Comparison of ENCODE assay signal across 1 fruit fly cellular context in the genomic region with DNA sequence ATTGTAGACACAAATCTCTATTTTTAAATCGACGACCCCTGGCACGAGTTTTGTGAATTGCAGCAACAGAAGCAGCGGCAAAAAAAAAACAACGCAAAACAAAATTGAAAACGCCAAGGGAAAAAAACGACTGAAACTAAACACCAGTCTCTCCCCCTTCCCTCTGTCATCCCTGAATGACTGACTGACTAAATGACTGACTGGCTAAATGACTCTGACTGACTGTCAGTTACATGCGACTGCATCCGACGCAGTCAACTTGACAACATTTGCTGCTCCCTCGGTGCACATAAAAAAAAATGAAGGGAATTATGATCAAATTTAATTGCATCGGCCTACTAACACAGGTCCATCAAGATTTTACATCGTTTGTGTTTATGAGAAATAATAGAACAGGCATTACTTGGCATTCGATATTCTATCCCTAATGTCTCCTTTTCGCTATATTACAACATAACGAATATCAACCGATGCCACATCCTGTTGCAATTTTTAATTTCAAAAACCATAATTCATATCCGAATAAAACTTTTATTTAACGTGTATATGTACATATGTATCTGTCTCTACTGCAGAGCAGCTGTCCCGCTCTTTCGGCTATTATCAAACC.
A peak's percentile ranks its signal among the peaks of the same experiment; 100 is the strongest.
TF ChIP-seq lines count a peak whose summit lies in the region.

No protein-coding gene starts in this region.

TF ChIP-seq in whole organism, embryonic, 481 proteins besides CTCF, POLR2A, EP300 and RAD21 (continued from another document and continues in another):
- no peak for TF ChIP-seq CG2129 (GFP tag; IDR thresholded peaks at IDR 0.05; lab: Robert Waterston, UW; ENCODE audit: partially characterized antibody)
- no peak for TF ChIP-seq vvl (GFP tag; IDR thresholded peaks at IDR 0.05; lab: Robert Waterston, UW)
- no peak for TF ChIP-seq ab (GFP tag; optimal IDR thresholded peaks at IDR 0.05; lab: Kevin White, UChicago)
- TF ChIP-seq tx (GFP tag; optimal IDR thresholded peaks at IDR 0.05; lab: Kevin White, UChicago), result no peak
- TF ChIP-seq CG5180 (GFP tag; optimal IDR thresholded peaks at IDR 0.05; lab: Kevin White, UChicago), result peak; percentile 57
- TF ChIP-seq Atf-2 (GFP tag; optimal IDR thresholded peaks at IDR 0.05; lab: Kevin White, UChicago), result no peak
- TF ChIP-seq Optix (GFP tag; IDR thresholded peaks at IDR 0.05; lab: Robert Waterston, UW), result no peak
- TF ChIP-seq CG9817 (tag; optimal IDR thresholded peaks at IDR 0.05; lab: Kevin White, UChicago), result no peak
- no peak for TF ChIP-seq aop (GFP tag; IDR thresholded peaks at IDR 0.05; lab: Robert Waterston, UW)
- no peak for TF ChIP-seq CG6254 (GFP tag; optimal IDR thresholded peaks at IDR 0.05; lab: Kevin White, UChicago)
- TF ChIP-seq GATAe (GFP tag; conservative IDR thresholded peaks at IDR 0.05; lab: Robert Waterston, UW), result no peak
- no peak for TF ChIP-seq Stat92E (GFP tag; optimal IDR thresholded peaks at IDR 0.05; lab: Kevin White, UChicago)
- no peak for TF ChIP-seq CG14860 (GFP tag; IDR thresholded peaks at IDR 0.05; lab: Robert Waterston, UW; ENCODE audit: partially characterized antibody)
- TF ChIP-seq CG4707 (GFP tag; optimal IDR thresholded peaks at IDR 0.05; lab: Kevin White, UChicago), result no peak
- TF ChIP-seq p53 (GFP tag; optimal IDR thresholded peaks at IDR 0.05; lab: Kevin White, UChicago), result no peak
- no peak for TF ChIP-seq Gsc (GFP tag; IDR thresholded peaks at IDR 0.05; lab: Robert Waterston, UW)
- no peak for TF ChIP-seq CG7963 (GFP tag; IDR thresholded peaks at IDR 0.05; lab: Robert Waterston, UW; ENCODE audit: partially characterized antibody)
- TF ChIP-seq CG8281 (tag; optimal IDR thresholded peaks at IDR 0.05; lab: Kevin White, UChicago), result peak; percentile 91
- peak; percentile 62 for TF ChIP-seq fd96Cb (tag; optimal IDR thresholded peaks at IDR 0.05; lab: Kevin White, UChicago)
- TF ChIP-seq pb (GFP tag; optimal IDR thresholded peaks at IDR 0.05; lab: Kevin White, UChicago), result no peak
- TF ChIP-seq bsh (GFP tag; optimal IDR thresholded peaks at IDR 0.05; lab: Kevin White, UChicago), result peak; percentile 14 to 50
- no peak for TF ChIP-seq CG11093 (GFP tag; IDR thresholded peaks at IDR 0.05; lab: Robert Waterston, UW)
- peak; percentile 4 for TF ChIP-seq lab (GFP tag; optimal IDR thresholded peaks at IDR 0.05; lab: Kevin White, UChicago)
- TF ChIP-seq CG8290 (GFP tag; optimal IDR thresholded peaks at IDR 0.05; lab: Kevin White, UChicago), result no peak
- TF ChIP-seq CG8290 (tag; optimal IDR thresholded peaks at IDR 0.05; lab: Kevin White, UChicago), result no peak
- TF ChIP-seq CG1832 (GFP tag; optimal IDR thresholded peaks at IDR 0.05; lab: Kevin White, UChicago), result no peak
- TF ChIP-seq CG18619 (GFP tag; optimal IDR thresholded peaks at IDR 0.05; lab: Kevin White, UChicago), result no peak
- no peak for TF ChIP-seq Ravus (GFP tag; IDR thresholded peaks at IDR 0.05; lab: Robert Waterston, UW)
- TF ChIP-seq CG14050 (GFP tag; IDR thresholded peaks at IDR 0.05; lab: Robert Waterston, UW), result no peak
- TF ChIP-seq Nf-YA (GFP tag; IDR thresholded peaks at IDR 0.05; lab: Robert Waterston, UW), result no peak
- TF ChIP-seq ash1 (GFP tag; optimal IDR thresholded peaks at IDR 0.05; lab: Kevin White, UChicago), result no peak
- no peak for TF ChIP-seq inv (GFP tag; IDR thresholded peaks at IDR 0.05; lab: Robert Waterston, UW; ENCODE audit: partially characterized antibody)
- no peak for TF ChIP-seq Poxn (GFP tag; IDR thresholded peaks at IDR 0.05; lab: Robert Waterston, UW)
- TF ChIP-seq slou (GFP tag; optimal IDR thresholded peaks at IDR 0.05; lab: Kevin White, UChicago), result no peak
- no peak for TF ChIP-seq grn (GFP tag; optimal IDR thresholded peaks at IDR 0.05; lab: Kevin White, UChicago)
- TF ChIP-seq Fer2 (tag; optimal IDR thresholded peaks at IDR 0.05; lab: Kevin White, UChicago), result no peak
- TF ChIP-seq tio (GFP tag; optimal IDR thresholded peaks at IDR 0.05; lab: Kevin White, UChicago), result peak; percentile 11
- no peak for TF ChIP-seq Usf (GFP tag; optimal IDR thresholded peaks at IDR 0.05; lab: Kevin White, UChicago)
- no peak for TF ChIP-seq CG7745 (tag; optimal IDR thresholded peaks at IDR 0.05; lab: Kevin White, UChicago)
- no peak for TF ChIP-seq CG18599 (GFP tag; optimal IDR thresholded peaks at IDR 0.05; lab: Kevin White, UChicago)
- peak; percentile 34; the same call in 1 of the 3 replicates for TF ChIP-seq dysf (GFP tag; IDR thresholded peaks at IDR 0.05; lab: Robert Waterston, UW)
- no peak for TF ChIP-seq Atf3 (GFP tag; optimal IDR thresholded peaks at IDR 0.05; lab: Kevin White, UChicago)
- TF ChIP-seq trem (tag; optimal IDR thresholded peaks at IDR 0.05; lab: Kevin White, UChicago), result no peak
- TF ChIP-seq Neu2 (GFP tag; optimal IDR thresholded peaks at IDR 0.05; lab: Kevin White, UChicago; ENCODE audit: borderline replicate concordance), result no peak
- no peak for TF ChIP-seq CG3163 (GFP tag; optimal IDR thresholded peaks at IDR 0.05; lab: Kevin White, UChicago)
- peak; percentile 91 for TF ChIP-seq sens (GFP tag; lab: Kevin White, UChicago)
- no peak for TF ChIP-seq D19B (GFP tag; optimal IDR thresholded peaks at IDR 0.05; lab: Kevin White, UChicago)
- no peak for TF ChIP-seq CG7786 (GFP tag; optimal IDR thresholded peaks at IDR 0.05; lab: Kevin White, UChicago)
- TF ChIP-seq CG9215 (GFP tag; IDR thresholded peaks at IDR 0.05; lab: Robert Waterston, UW), result no peak
- TF ChIP-seq NfI (GFP tag; optimal IDR thresholded peaks at IDR 0.05; lab: Kevin White, UChicago), result peak; percentile 5
- 0 out of 2 replicates have a peak, but pooled peaks have one; percentile 28 for TF ChIP-seq CG17328 (GFP tag; IDR thresholded peaks at IDR 0.05; lab: Robert Waterston, UW)
- TF ChIP-seq CG30020 (tag; optimal IDR thresholded peaks at IDR 0.05; lab: Kevin White, UChicago), result no peak
- no peak for TF ChIP-seq CG3847 (GFP tag; IDR thresholded peaks at IDR 0.05; lab: Robert Waterston, UW)
- no peak for TF ChIP-seq amos (GFP tag; IDR thresholded peaks at IDR 0.05; lab: Robert Waterston, UW; ENCODE audit: partially characterized antibody)
- TF ChIP-seq stwl (tag; optimal IDR thresholded peaks at IDR 0.05; lab: Kevin White, UChicago), result no peak
- no peak for TF ChIP-seq lola (GFP tag; optimal IDR thresholded peaks at IDR 0.05; lab: Kevin White, UChicago)
- no peak for TF ChIP-seq zfh2 (GFP tag; optimal IDR thresholded peaks at IDR 0.05; lab: Kevin White, UChicago)
- TF ChIP-seq Dll (GFP tag; IDR thresholded peaks at IDR 0.05; lab: Robert Waterston, UW; ENCODE audit: partially characterized antibody), result no peak
- TF ChIP-seq Chrac-16 (GFP tag; optimal IDR thresholded peaks at IDR 0.05; lab: Kevin White, UChicago), result no peak
- TF ChIP-seq Side (GFP tag; optimal IDR thresholded peaks at IDR 0.05; lab: Kevin White, UChicago), result no peak
- TF ChIP-seq Scr (GFP tag; IDR thresholded peaks at IDR 0.05; lab: Robert Waterston, UW; ENCODE audit: partially characterized antibody), result no peak
- no peak for TF ChIP-seq gce (GFP tag; IDR thresholded peaks at IDR 0.05; lab: Robert Waterston, UW)
- peak; percentile 38 for TF ChIP-seq ttk (GFP tag; IDR thresholded peaks at IDR 0.05; lab: Robert Waterston, UW)
- no peak for TF ChIP-seq crp (GFP tag; optimal IDR thresholded peaks at IDR 0.05; lab: Kevin White, UChicago)
- no peak for TF ChIP-seq CG10321 (GFP tag; IDR thresholded peaks at IDR 0.05; lab: Robert Waterston, UW)
- peak in 1 of 2 experiments; percentile 65 for TF ChIP-seq eve (GFP tag; optimal IDR thresholded peaks at IDR 0.05; lab: Kevin White, UChicago)
- TF ChIP-seq sisA (GFP tag; IDR thresholded peaks at IDR 0.05; lab: Robert Waterston, UW), result peak; percentile 48; the same call in 1 of the 2 replicates
- no peak for TF ChIP-seq sima (GFP tag; optimal IDR thresholded peaks at IDR 0.05; lab: Kevin White, UChicago)
- TF ChIP-seq CG15011 (GFP tag; optimal IDR thresholded peaks at IDR 0.05; lab: Kevin White, UChicago), result no peak
- no peak for TF ChIP-seq Six4 (GFP tag; optimal IDR thresholded peaks at IDR 0.05; lab: Kevin White, UChicago)
- no peak for TF ChIP-seq z (GFP tag; IDR thresholded peaks at IDR 0.05; lab: Robert Waterston, UW)
- no peak for TF ChIP-seq Nf-YB (GFP tag; optimal IDR thresholded peaks at IDR 0.05; lab: Kevin White, UChicago)
- no peak for TF ChIP-seq MTF-1 (GFP tag; optimal IDR thresholded peaks at IDR 0.05; lab: Kevin White, UChicago; ENCODE audit: borderline replicate concordance)
- 0 out of 3 replicates have a peak, but pooled peaks have one; percentile 28 for TF ChIP-seq jigr1 (GFP tag; IDR thresholded peaks at IDR 0.05; lab: Robert Waterston, UW)
- no peak for TF ChIP-seq repo (GFP tag; optimal IDR thresholded peaks at IDR 0.05; lab: Kevin White, UChicago)
- no peak for TF ChIP-seq ranshi (GFP tag; IDR thresholded peaks at IDR 0.05; lab: Robert Waterston, UW)
- no peak for TF ChIP-seq Mad (GFP tag; optimal IDR thresholded peaks at IDR 0.05; lab: Kevin White, UChicago)
- no peak for TF ChIP-seq fru (optimal IDR thresholded peaks at IDR 0.05; lab: Kevin White, UChicago)
- TF ChIP-seq CG4404 (GFP tag; IDR thresholded peaks at IDR 0.05; lab: Robert Waterston, UW), result no peak
- TF ChIP-seq gcm (GFP tag; optimal IDR thresholded peaks at IDR 0.05; lab: Kevin White, UChicago), result peak; percentile 18
- TF ChIP-seq CG17568 (GFP tag; optimal IDR thresholded peaks at IDR 0.05; lab: Kevin White, UChicago), result no peak
- no peak for TF ChIP-seq Taf1 (GFP tag; IDR thresholded peaks at IDR 0.05; lab: Robert Waterston, UW)
- no peak for TF ChIP-seq CG7372 (GFP tag; IDR thresholded peaks at IDR 0.05; lab: Robert Waterston, UW)
- no peak for TF ChIP-seq az2 (GFP tag; optimal IDR thresholded peaks at IDR 0.05; lab: Kevin White, UChicago)
- TF ChIP-seq CG12744 (GFP tag; optimal IDR thresholded peaks at IDR 0.05; lab: Kevin White, UChicago), result no peak
- TF ChIP-seq CG14014 (GFP tag; IDR thresholded peaks at IDR 0.05; lab: Robert Waterston, UW), result no peak
- TF ChIP-seq CG8388 (GFP tag; optimal IDR thresholded peaks at IDR 0.05; lab: Kevin White, UChicago), result peak; percentile 43
- TF ChIP-seq al (GFP tag; IDR thresholded peaks at IDR 0.05; lab: Robert Waterston, UW), result no peak
- TF ChIP-seq nom (GFP tag; optimal IDR thresholded peaks at IDR 0.05; lab: Kevin White, UChicago), result no peak
- peak; percentile 47 for TF ChIP-seq CG7839 (tag; optimal IDR thresholded peaks at IDR 0.05; lab: Kevin White, UChicago)
- no peak for TF ChIP-seq CG8765 (GFP tag; IDR thresholded peaks at IDR 0.05; lab: Robert Waterston, UW)
- no peak for TF ChIP-seq CG14667 (GFP tag; IDR thresholded peaks at IDR 0.05; lab: Robert Waterston, UW)
- no peak for TF ChIP-seq Bteb2 (GFP tag; optimal IDR thresholded peaks at IDR 0.05; lab: Kevin White, UChicago)
- no peak for TF ChIP-seq Hey (tag; optimal IDR thresholded peaks at IDR 0.05; lab: Kevin White, UChicago)
- TF ChIP-seq HLH54F (GFP tag; optimal IDR thresholded peaks at IDR 0.05; lab: Kevin White, UChicago), result no peak
- no peak for TF ChIP-seq CG8478 (optimal IDR thresholded peaks at IDR 0.05; lab: Kevin White, UChicago)
- TF ChIP-seq trh (GFP tag; optimal IDR thresholded peaks at IDR 0.05; lab: Kevin White, UChicago), result no peak
- no peak for TF ChIP-seq HHEX (GFP tag; optimal IDR thresholded peaks at IDR 0.05; lab: Kevin White, UChicago)
- no peak for TF ChIP-seq kni (GFP tag; optimal IDR thresholded peaks at IDR 0.05; lab: Kevin White, UChicago)
- TF ChIP-seq Dip2 (GFP tag; IDR thresholded peaks at IDR 0.05; lab: Robert Waterston, UW), result no peak
- TF ChIP-seq kah (GFP tag; optimal IDR thresholded peaks at IDR 0.05; lab: Kevin White, UChicago), result no peak
- no peak for TF ChIP-seq emc (GFP tag; optimal IDR thresholded peaks at IDR 0.05; lab: Kevin White, UChicago)
- no peak for TF ChIP-seq CG9797 (GFP tag; optimal IDR thresholded peaks at IDR 0.05; lab: Kevin White, UChicago)
- TF ChIP-seq prd (optimal IDR thresholded peaks at IDR 0.05; lab: Kevin White, UChicago), result no peak
- peak; percentile 50; the same call in 1 of the 3 replicates for TF ChIP-seq prd (GFP tag; IDR thresholded peaks at IDR 0.05; lab: Robert Waterston, UW)
- no peak for TF ChIP-seq CrebB (tag; optimal IDR thresholded peaks at IDR 0.05; lab: Kevin White, UChicago)
- no peak for TF ChIP-seq CG6683 (GFP tag; optimal IDR thresholded peaks at IDR 0.05; lab: Kevin White, UChicago)
- peak; percentile 19 for TF ChIP-seq CG18262 (tag; optimal IDR thresholded peaks at IDR 0.05; lab: Kevin White, UChicago)
- TF ChIP-seq oc (tag; optimal IDR thresholded peaks at IDR 0.05; lab: Kevin White, UChicago), result no peak
- no peak for TF ChIP-seq mld (GFP tag; IDR thresholded peaks at IDR 0.05; lab: Robert Waterston, UW; ENCODE audit: partially characterized antibody)
- TF ChIP-seq ind (GFP tag; optimal IDR thresholded peaks at IDR 0.05; lab: Kevin White, UChicago), result peak; percentile 24
- no peak for TF ChIP-seq Spps (tag; optimal IDR thresholded peaks at IDR 0.05; lab: Kevin White, UChicago)
- TF ChIP-seq CG15696 (tag; optimal IDR thresholded peaks at IDR 0.05; lab: Kevin White, UChicago), result no peak
- TF ChIP-seq H15 (GFP tag; IDR thresholded peaks at IDR 0.05; lab: Robert Waterston, UW), result no peak
- no peak for TF ChIP-seq br (optimal IDR thresholded peaks at IDR 0.05; lab: Kevin White, UChicago)
- no peak for TF ChIP-seq PHDP (tag; optimal IDR thresholded peaks at IDR 0.05; lab: Kevin White, UChicago)
- no peak for TF ChIP-seq slp2 (GFP tag; optimal IDR thresholded peaks at IDR 0.05; lab: Kevin White, UChicago)
- peak; percentile 5 for TF ChIP-seq CG10147 (GFP tag; optimal IDR thresholded peaks at IDR 0.05; lab: Kevin White, UChicago)
- TF ChIP-seq CG4854 (GFP tag; optimal IDR thresholded peaks at IDR 0.05; lab: Kevin White, UChicago), result no peak
- no peak for TF ChIP-seq sens-2 (GFP tag; IDR thresholded peaks at IDR 0.05; lab: Robert Waterston, UW)
- no peak for TF ChIP-seq Dip3 (GFP tag; optimal IDR thresholded peaks at IDR 0.05; lab: Kevin White, UChicago)
- TF ChIP-seq gsb (GFP tag; IDR thresholded peaks at IDR 0.05; lab: Robert Waterston, UW), result no peak
- no peak for TF ChIP-seq CG18011 (GFP tag; optimal IDR thresholded peaks at IDR 0.05; lab: Kevin White, UChicago)
- peak; percentile 78 for TF ChIP-seq nmo (GFP tag; optimal IDR thresholded peaks at IDR 0.05; lab: Kevin White, UChicago)
- no peak for TF ChIP-seq CG13287 (GFP tag; IDR thresholded peaks at IDR 0.05; lab: Robert Waterston, UW; ENCODE audit: partially characterized antibody)
- TF ChIP-seq CG34376 (GFP tag; optimal IDR thresholded peaks at IDR 0.05; lab: Kevin White, UChicago), result no peak
- peak; percentile 38; the same call in 1 of the 2 replicates for TF ChIP-seq CG6689 (GFP tag; IDR thresholded peaks at IDR 0.05; lab: Robert Waterston, UW)
- no peak for TF ChIP-seq CG34422 (GFP tag; IDR thresholded peaks at IDR 0.05; lab: Robert Waterston, UW)
- TF ChIP-seq chm (GFP tag; IDR thresholded peaks at IDR 0.05; lab: Robert Waterston, UW), result no peak
- TF ChIP-seq CG32767 (GFP tag; IDR thresholded peaks at IDR 0.05; lab: Robert Waterston, UW), result no peak
